Fruit fly (Drosophila melanogaster): Measurements from ENCODE around the gene Ibf2.
A peak's percentile ranks its signal among the peaks of the same experiment; 100 is the strongest.

Ibf2 gene

dm6 chr3R:9236883-9237267, 21.4 kb downstream of the Ibf2 start (continued):
- TF ChIP-seq CG9876 (GFP tag; optimal IDR thresholded peaks at IDR 0.05) (no peak), CG17568 (GFP tag; optimal IDR thresholded peaks at IDR 0.05) (no peak), CG13296 (GFP tag; optimal IDR thresholded peaks at IDR 0.05) (peak; percentile 63), CG2120 (GFP tag; optimal IDR thresholded peaks at IDR 0.05) (peak; percentile 18), CG3726 (GFP tag; IDR thresholded peaks at IDR 0.05) (no peak), dati (GFP tag; IDR thresholded peaks at IDR 0.05) (no peak), Abd-B (GFP tag; optimal IDR thresholded peaks at IDR 0.05) (no peak), Sry-β (GFP tag; optimal IDR thresholded peaks at IDR 0.05) (no peak), Dek (tag; optimal IDR thresholded peaks at IDR 0.05) (no peak), fd3F (GFP tag; optimal IDR thresholded peaks at IDR 0.05) (no peak), peb (GFP tag; IDR thresholded peaks at IDR 0.05) (no peak), CG7745 (tag; optimal IDR thresholded peaks at IDR 0.05) (no peak), tin (GFP tag; optimal IDR thresholded peaks at IDR 0.05) (peak; percentile 2), Med (GFP tag) (peak; percentile 90), psq (GFP tag; optimal IDR thresholded peaks at IDR 0.05) (no peak), fu2 (GFP tag; optimal IDR thresholded peaks at IDR 0.05) (no peak), CG32767 (GFP tag; IDR thresholded peaks at IDR 0.05) (peak; percentile 29; the same call in 1 of the 2 replicates), CG12744 (GFP tag; optimal IDR thresholded peaks at IDR 0.05) (no peak), Hsf (GFP tag; optimal IDR thresholded peaks at IDR 0.05) (no peak), CG1792 (GFP tag; optimal IDR thresholded peaks at IDR 0.05) (no peak), CG14441 (GFP tag; IDR thresholded peaks at IDR 0.05) (no peak), CG9932 (GFP tag; IDR thresholded peaks at IDR 0.05) (no peak), ewg (GFP tag; optimal IDR thresholded peaks at IDR 0.05) (peak; percentile 97), Drgx (GFP tag; IDR thresholded peaks at IDR 0.05) (peak; percentile 50; the same call in 1 of the 2 replicates), Lim3 (GFP tag; IDR thresholded peaks at IDR 0.05) (no peak), CG7786 (GFP tag; optimal IDR thresholded peaks at IDR 0.05) (no peak), H2.0 (GFP tag; IDR thresholded peaks at IDR 0.05) (no peak), Dbx (GFP tag; IDR thresholded peaks at IDR 0.05) (peak; percentile 37; the same call in 1 of the 3 replicates), luna (GFP tag; optimal IDR thresholded peaks at IDR 0.05) (no peak), CG3847 (GFP tag; IDR thresholded peaks at IDR 0.05) (0 out of 2 replicates have a peak, but pooled peaks have one; percentile 12), Atf6 (GFP tag; IDR thresholded peaks at IDR 0.05) (peak; percentile 23; the same call in 1 of the 2 replicates), CG2712 (tag; optimal IDR thresholded peaks at IDR 0.05) (no peak), Bteb2 (GFP tag; optimal IDR thresholded peaks at IDR 0.05) (peak; percentile 3), Neu2 (GFP tag; optimal IDR thresholded peaks at IDR 0.05; ENCODE audit: borderline replicate concordance) (no peak), Dad (GFP tag; optimal IDR thresholded peaks at IDR 0.05) (no peak), cad (GFP tag; optimal IDR thresholded peaks at IDR 0.05) (no peak), CG2202 (tag; optimal IDR thresholded peaks at IDR 0.05) (no peak), CG17912 (GFP tag; optimal IDR thresholded peaks at IDR 0.05) (no peak), emc (GFP tag; optimal IDR thresholded peaks at IDR 0.05) (no peak), chn (GFP tag; optimal IDR thresholded peaks at IDR 0.05) (no peak), bab2 (GFP tag; optimal IDR thresholded peaks at IDR 0.05) (no peak), dpn (GFP tag; optimal IDR thresholded peaks at IDR 0.05) (no peak), CG17612 (GFP tag; IDR thresholded peaks at IDR 0.05) (no peak), kni (GFP tag; optimal IDR thresholded peaks at IDR 0.05) (peak; percentile 1), Ptx1 (GFP tag; IDR thresholded peaks at IDR 0.05) (no peak), CG9609 (GFP tag; optimal IDR thresholded peaks at IDR 0.05) (no peak), CG10431 (GFP tag; optimal IDR thresholded peaks at IDR 0.05) (peak; percentile 30), fru (optimal IDR thresholded peaks at IDR 0.05) (no peak), Oaz (GFP tag; IDR thresholded peaks at IDR 0.05) (no peak), eyg (GFP tag; optimal IDR thresholded peaks at IDR 0.05) (no peak), onecut (GFP tag; IDR thresholded peaks at IDR 0.05) (no peak; the same call in 1 of the 2 replicates), CG3065 (GFP tag; optimal IDR thresholded peaks at IDR 0.05) (peak; percentile 8), tll (GFP tag; optimal IDR thresholded peaks at IDR 0.05) (no peak)

Measured in whole organism, embryonic.